Fruit fly (Drosophila melanogaster): ENCODE results near the gene CG42740.

DNA sequence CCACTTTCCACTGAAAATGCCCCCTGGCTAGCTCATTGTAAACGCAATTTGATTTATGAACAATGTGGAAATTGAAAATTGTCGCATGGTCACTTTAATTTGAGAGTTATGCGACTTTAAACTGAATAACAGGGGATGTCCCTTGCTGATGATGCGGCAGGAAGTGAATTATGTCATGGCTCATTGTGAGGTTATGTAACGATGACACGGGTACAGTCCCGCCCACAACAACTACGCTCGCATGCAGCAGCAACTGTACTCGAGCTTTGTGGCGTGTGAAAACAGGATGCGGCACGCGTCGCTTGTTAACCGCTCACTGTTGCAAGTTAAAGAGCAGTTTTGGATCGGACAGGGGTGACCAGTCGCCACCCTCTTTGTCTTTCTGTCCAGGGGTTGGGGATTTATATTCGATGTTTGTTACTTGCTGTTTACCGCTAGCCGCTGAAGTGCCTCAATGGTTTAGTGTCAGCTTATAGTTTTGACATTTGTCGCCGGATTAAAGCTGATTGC, 6.0 kb downstream of the CG42740 start:
- TF ChIP-seq Pif1B (GFP tag; optimal IDR thresholded peaks at IDR 0.05): no peak
- no peak for TF ChIP-seq gl (tag; optimal IDR thresholded peaks at IDR 0.05)
- no peak for TF ChIP-seq Ets98B (GFP tag; IDR thresholded peaks at IDR 0.05)
- no peak for TF ChIP-seq CG34367 (tag; optimal IDR thresholded peaks at IDR 0.05)
- TF ChIP-seq EcR (GFP tag; optimal IDR thresholded peaks at IDR 0.05): no peak
- no peak for TF ChIP-seq CG8159 (tag; optimal IDR thresholded peaks at IDR 0.05)
- TF ChIP-seq CG14655 (GFP tag; optimal IDR thresholded peaks at IDR 0.05): no peak
- TF ChIP-seq Pif1A (GFP tag; optimal IDR thresholded peaks at IDR 0.05): no peak

Data from whole organism, pupa.